Worm (Caenorhabditis elegans) whole organism, L3 larva: ENCODE data around the gene mtrf-1L.

ENCODE experiments used
- R02D3.7 ChIP-seq: fragments of 150-350 bp; optimal IDR thresholded peaks from 2 replicates; lab custom pipeline; 2014; ENCODE audit warnings: missing biosample characterization, missing genetic modification characterization
- ZK546.5 ChIP-seq: sonication (generic microtip); optimal IDR thresholded peaks from 2 replicates; lab custom pipeline; 2017; ENCODE audit warnings: missing biosample characterization, missing genetic modification characterization
- aly-2 ChIP-seq: fragments of 150-350 bp; optimal IDR thresholded peaks from 2 replicates; lab custom pipeline; 2014; ENCODE audit warnings: missing biosample characterization, missing genetic modification characterization
- ceh-16 ChIP-seq: sonication (generic microtip); optimal IDR thresholded peaks from 2 replicates; lab custom pipeline; 2017; ENCODE audit warnings: missing biosample characterization, missing genetic modification characterization
- ceh-28 ChIP-seq: fragments of 150-350 bp; optimal IDR thresholded peaks from 2 replicates; lab custom pipeline; 2014; ENCODE audit warnings: missing biosample characterization, missing genetic modification reagents, missing genetic modification characterization
- ceh-9 ChIP-seq: sonication (generic microtip); optimal IDR thresholded peaks from 2 replicates; lab custom pipeline; 2018; ENCODE audit warnings: missing biosample characterization, missing genetic modification characterization
- daf-12 ChIP-seq: fragments of 150-350 bp; optimal IDR thresholded peaks from 2 replicates; lab custom pipeline; 2014; ENCODE audit warnings: missing biosample characterization, missing genetic modification reagents, missing genetic modification characterization
- egl-27 ChIP-seq: sonication (generic microtip); optimal IDR thresholded peaks from 4 replicates; lab custom pipeline; 2017; ENCODE audit warnings: missing biosample characterization, missing genetic modification reagents, missing genetic modification characterization
- egl-5 ChIP-seq: fragments of 150-350 bp; optimal IDR thresholded peaks from 2 replicates; lab custom pipeline; 2017; ENCODE audit warnings: missing biosample characterization, missing genetic modification reagents, missing genetic modification characterization, inconsistent platforms
- elt-2 ChIP-seq: sonication (generic microtip); optimal IDR thresholded peaks from 2 replicates; lab custom pipeline; 2016; ENCODE audit warnings: missing genetic modification reagents, mild to moderate bottlenecking, missing genetic modification characterization, missing compliant biosample characterization
- eor-1 ChIP-seq, 2 experiments: fragments of 150-350 bp; optimal IDR thresholded peaks; 2 replicates each; lab custom pipeline; 2014 to 2018; ENCODE audit warnings: missing biosample characterization in 2 of 2, missing genetic modification characterization in 2 of 2
- fkh-10 ChIP-seq: sonication (generic microtip); optimal IDR thresholded peaks from 2 replicates; lab custom pipeline; 2017; ENCODE audit warnings: missing biosample characterization, missing genetic modification reagents, missing genetic modification characterization
- fkh-2 ChIP-seq: fragments of 150-350 bp; optimal IDR thresholded peaks from 2 replicates; lab custom pipeline; 2014; ENCODE audit warnings: missing biosample characterization, missing genetic modification reagents, missing genetic modification characterization
- fos-1 ChIP-seq: fragments of 150-350 bp; optimal IDR thresholded peaks from 2 replicates; lab custom pipeline; 2014; ENCODE audit warnings: missing biosample characterization, missing genetic modification characterization
- hmg-11 ChIP-seq: sonication (generic microtip); optimal IDR thresholded peaks from 2 replicates; lab custom pipeline; 2016; ENCODE audit warnings: missing genetic modification characterization, missing compliant biosample characterization
- jun-1 ChIP-seq: fragments of 150-350 bp; optimal IDR thresholded peaks from 2 replicates; lab custom pipeline; 2014; ENCODE audit warnings: missing biosample characterization, missing genetic modification reagents, missing genetic modification characterization
- lin-15B ChIP-seq: fragments of 150-350 bp; optimal IDR thresholded peaks from 2 replicates; lab custom pipeline; 2014; ENCODE audit warnings: missing biosample characterization, missing genetic modification characterization
- lin-39 ChIP-seq: fragments of 150-350 bp; optimal IDR thresholded peaks from 2 replicates; lab custom pipeline; 2018; ENCODE audit warnings: missing biosample characterization, missing genetic modification reagents, missing genetic modification characterization
- lsy-12 ChIP-seq: sonication (generic microtip); optimal IDR thresholded peaks from 2 replicates; lab custom pipeline; 2016; ENCODE audit warnings: mild to moderate bottlenecking, missing genetic modification characterization, missing compliant biosample characterization
- mdl-1 ChIP-seq: fragments of 150-350 bp; optimal IDR thresholded peaks from 2 replicates; lab custom pipeline; 2014; ENCODE audit warnings: missing biosample characterization, missing genetic modification characterization
- mml-1 ChIP-seq: fragments of 150-350 bp; sonication (generic microtip); optimal IDR thresholded peaks from 3 replicates; lab custom pipeline; 2014; ENCODE audit warnings: missing biosample characterization, missing genetic modification characterization
- nfya-1 ChIP-seq: sonication (generic microtip); optimal IDR thresholded peaks from 2 replicates; lab custom pipeline; 2017; ENCODE audit warnings: missing genetic modification characterization, mild to moderate bottlenecking, missing compliant biosample characterization, antibody characterized with exemption, moderate library complexity; ENCODE audit not compliant: insufficient read depth
- nhr-11 ChIP-seq: fragments of 150-350 bp; optimal IDR thresholded peaks from 2 replicates; lab custom pipeline; 2014; ENCODE audit warnings: missing biosample characterization, missing genetic modification characterization
- nhr-12 ChIP-seq: fragments of 150-350 bp; optimal IDR thresholded peaks from 2 replicates; lab custom pipeline; 2014; ENCODE audit warnings: missing biosample characterization, missing genetic modification characterization
- nhr-23 ChIP-seq: fragments of 150-350 bp; optimal IDR thresholded peaks from 2 replicates; lab custom pipeline; 2014; ENCODE audit warnings: missing biosample characterization, missing genetic modification reagents, missing genetic modification characterization
- nhr-25 ChIP-seq: sonication (generic microtip); optimal IDR thresholded peaks from 2 replicates; lab custom pipeline; 2017; ENCODE audit warnings: missing biosample characterization, missing genetic modification characterization
- nhr-43 ChIP-seq: sonication (generic microtip); optimal IDR thresholded peaks from 2 replicates; lab custom pipeline; 2016; ENCODE audit warnings: mild to moderate bottlenecking, missing genetic modification characterization, missing compliant biosample characterization; ENCODE audit not compliant: poor library complexity, severe bottlenecking
- nhr-77 ChIP-seq: fragments of 150-350 bp; optimal IDR thresholded peaks from 2 replicates; lab custom pipeline; 2014; ENCODE audit warnings: missing biosample characterization, missing genetic modification characterization
- pha-4 ChIP-seq: fragments of 150-350 bp; optimal IDR thresholded peaks from 2 replicates; lab custom pipeline; 2014; ENCODE audit warnings: missing biosample characterization, missing genetic modification reagents, missing genetic modification characterization
- pqm-1 ChIP-seq: fragments of 150-350 bp; optimal IDR thresholded peaks from 2 replicates; lab custom pipeline; 2017; ENCODE audit warnings: missing biosample characterization, missing genetic modification characterization, inconsistent platforms
- snpc-4 ChIP-seq: fragments of 150-350 bp; optimal IDR thresholded peaks from 2 replicates; lab custom pipeline; 2014; ENCODE audit warnings: missing biosample characterization, missing genetic modification characterization
- tbx-2 ChIP-seq: sonication (generic microtip); optimal IDR thresholded peaks from 2 replicates; lab custom pipeline; 2016; ENCODE audit warnings: mild to moderate bottlenecking, missing genetic modification characterization, missing compliant biosample characterization
- unc-39 ChIP-seq: sonication (generic microtip); optimal IDR thresholded peaks from 4 replicates; lab custom pipeline; 2017; ENCODE audit warnings: missing biosample characterization, missing genetic modification characterization
- ztf-4 ChIP-seq: fragments of 150-350 bp; optimal IDR thresholded peaks from 2 replicates; lab custom pipeline; 2014; ENCODE audit warnings: missing biosample characterization, missing genetic modification characterization

The mtrf-1L gene

DNA sequence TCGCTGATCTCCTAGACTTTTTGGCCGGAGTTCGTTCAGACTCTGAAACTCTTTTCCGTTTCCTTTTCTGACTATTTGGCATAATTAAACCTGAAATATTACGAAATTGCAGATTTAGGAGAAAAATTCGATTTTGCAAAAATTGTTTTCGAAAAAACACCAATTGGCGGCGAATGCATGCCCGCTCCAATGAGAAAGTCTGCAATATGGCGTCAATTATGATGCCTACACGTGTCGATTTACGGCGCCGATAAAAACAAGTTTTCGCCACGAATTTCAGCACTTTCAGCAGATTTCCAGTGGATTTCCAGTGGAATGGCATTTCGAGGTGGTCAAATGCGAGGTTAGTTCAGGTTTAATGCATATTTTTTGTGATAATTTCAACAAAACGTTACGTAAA, 22.4 kb downstream of the mtrf-1L start, which contains the start of the genes Y59E9AL.36 and nbet-1:
TSS of gene Y59E9AL.36 (minus strand) at position 92 of the 400 bp plus-strand sequence.
TSS of gene nbet-1 (plus strand) at position 112 of the 400 bp plus-strand sequence.
- TF ChIP-seq elt-2 (tag; lab: Kevin White, UChicago): peak; percentile 46
- TF ChIP-seq fkh-2 (tag; lab: Kevin White, UChicago): peak; percentile 58
- peak; percentile 84 for TF ChIP-seq snpc-4 (tag; lab: Kevin White, UChicago)
- no peak for TF ChIP-seq aly-2
- no peak for TF ChIP-seq mml-1 (tag; lab: Kevin White, UChicago)
- no peak for TF ChIP-seq daf-12 (tag; lab: Kevin White, UChicago)
- TF ChIP-seq pqm-1 (tag; lab: Kevin White, UChicago): peak; percentile 17
- peak; percentile 91 for TF ChIP-seq hmg-11
- peak; percentile 24 for TF ChIP-seq nhr-43 (tag; lab: Kevin White, UChicago)
- TF ChIP-seq lsy-12 (tag; lab: Kevin White, UChicago): peak; percentile 48
- peak; percentile 62 for TF ChIP-seq nhr-25 (tag; lab: Kevin White, UChicago)
- TF ChIP-seq nfya-1 (tag; lab: Kevin White, UChicago): peak; percentile 77
- TF ChIP-seq lin-39 (tag; lab: Kevin White, UChicago): peak; percentile 63
- no peak for TF ChIP-seq ZK546.5
- TF ChIP-seq pha-4 (tag; lab: Kevin White, UChicago): peak; percentile 86
- TF ChIP-seq eor-1 (tag; optimal IDR thresholded peaks at IDR 0.05; lab: Kevin White, UChicago): no peak
- TF ChIP-seq lin-15B: peak; percentile 96
- peak; percentile 94 for TF ChIP-seq egl-5
- TF ChIP-seq nhr-11: peak; percentile 69
- TF ChIP-seq unc-39 (tag; lab: Kevin White, UChicago): no peak
- peak; percentile 51 for TF ChIP-seq jun-1 (tag; lab: Kevin White, UChicago)
- peak; percentile 97 for TF ChIP-seq R02D3.7 (tag; lab: Kevin White, UChicago)
- TF ChIP-seq ceh-28 (tag; lab: Kevin White, UChicago): peak; percentile 65
- peak; percentile 63 for TF ChIP-seq nhr-77 (tag; lab: Kevin White, UChicago)
- no peak for TF ChIP-seq mdl-1 (tag; lab: Kevin White, UChicago)

DNA sequence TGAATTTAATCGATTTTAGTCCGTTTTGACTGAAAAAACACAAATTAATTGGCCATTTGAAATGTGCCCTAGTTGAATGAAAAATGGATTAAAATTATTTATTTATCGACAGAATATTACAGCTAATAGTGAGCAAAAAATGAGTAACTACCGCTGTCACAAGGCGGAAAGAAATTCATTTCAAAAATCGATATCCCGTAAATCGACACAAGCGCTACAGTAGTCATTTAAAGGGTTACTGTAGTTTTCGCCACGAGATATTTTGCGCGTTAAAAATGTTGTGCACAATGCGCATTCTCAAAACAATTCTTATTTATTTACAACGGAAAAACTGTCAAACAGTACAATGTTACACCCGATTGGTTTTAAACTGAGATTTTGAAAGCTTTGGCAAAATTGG, 23.7 kb downstream of the mtrf-1L start:
- no peak for TF ChIP-seq snpc-4 (tag; lab: Kevin White, UChicago)
- no peak for TF ChIP-seq nhr-77 (tag; lab: Kevin White, UChicago)
- no peak for TF ChIP-seq jun-1 (tag; lab: Kevin White, UChicago)
- no peak for TF ChIP-seq pqm-1 (tag; lab: Kevin White, UChicago)
- no peak for TF ChIP-seq mml-1 (tag; lab: Kevin White, UChicago)
- no peak for TF ChIP-seq ceh-9
- TF ChIP-seq fkh-10 (GFP tag; lab: Kevin White, UChicago): no peak
- TF ChIP-seq nhr-25 (tag; lab: Kevin White, UChicago): no peak
- TF ChIP-seq tbx-2 (tag; lab: Kevin White, UChicago): no peak
- no peak for TF ChIP-seq fos-1 (tag; lab: Kevin White, UChicago)
- no peak for TF ChIP-seq elt-2 (tag; lab: Kevin White, UChicago)
- TF ChIP-seq, all 47 proteins: peak for 0

- TF ChIP-seq hmg-11: no peak
- no peak for TF ChIP-seq ceh-9
- no peak for TF ChIP-seq pqm-1 (tag; lab: Kevin White, UChicago)
- TF ChIP-seq ceh-16 (tag; lab: Kevin White, UChicago): no peak
- no peak for TF ChIP-seq egl-27 (tag; lab: Kevin White, UChicago)
- no peak for TF ChIP-seq nhr-12 (tag; lab: Kevin White, UChicago)
- TF ChIP-seq pha-4 (tag; lab: Kevin White, UChicago): no peak
- TF ChIP-seq ZK546.5: no peak
- TF ChIP-seq fkh-2 (tag; lab: Kevin White, UChicago): no peak
These were observed 28.1 kb downstream of the mtrf-1L start, which contains the start of gene Y59E9AL.4 for ce11 chrIV:5215092-5215491. TSS of gene Y59E9AL.4 (minus strand) at chrIV:5215192.

- TF ChIP-seq nhr-25 (tag; lab: Kevin White, UChicago): peak; percentile 66
- TF ChIP-seq ztf-4 (tag; lab: Kevin White, UChicago): no peak
- TF ChIP-seq nhr-23 (tag; lab: Kevin White, UChicago): peak; percentile 82
- TF ChIP-seq, all 47 proteins: peak for 2
These were observed 29.4 kb downstream of the mtrf-1L start for ce11 chrIV:5216349-5216748.
